Fruit fly (Drosophila melanogaster) Kc167 (cell line): ENCODE measurements around the gene CG32536.

Experiments used
- Sin3A ChIP-seq: fragments of >200 bp; optimal IDR thresholded peaks from 2 replicates; lab custom pipeline; 2018; ENCODE audit warnings: missing external identifiers
- h ChIP-seq: fragments of >200 bp; optimal IDR thresholded peaks from 3 replicates; lab custom pipeline; 2018; ENCODE audit warnings: missing external identifiers
- psq ChIP-seq: fragments of >200 bp; optimal IDR thresholded peaks from 2 replicates; lab custom pipeline; 2017; ENCODE audit warnings: missing external identifiers

- TF ChIP-seq psq (lab: Kevin White, UChicago) (no peak), Sin3A (lab: Kevin White, UChicago) (no peak), h (lab: Kevin White, UChicago) (no peak)
Observed at dm6 chrX:19293320-19293719, 16.6 kb upstream of the CG32536 start.
